Worm (Caenorhabditis elegans) whole organism, late embryonic: Measurements from ENCODE around the gene vit-6.

Source experiments
- C38D4.7 ChIP-seq: fragments of 200-800 bp; sonication (Bioruptor generic); optimal IDR thresholded peaks from 2 replicates; lab custom pipeline; 2018; ENCODE audit warnings: mild to moderate bottlenecking, missing genetic modification characterization, moderate library complexity, missing compliant biosample characterization
- F13H6.1 ChIP-seq: sonication (generic microtip); optimal IDR thresholded peaks from 2 replicates; lab custom pipeline; 2016; ENCODE audit warnings: missing genetic modification characterization, missing compliant biosample characterization
- K09A11.1 ChIP-seq: sonication (generic microtip); optimal IDR thresholded peaks from 2 replicates; lab custom pipeline; 2017; ENCODE audit warnings: antibody characterized with exemption, mild to moderate bottlenecking, missing genetic modification characterization, missing compliant biosample characterization; ENCODE audit not compliant: insufficient read depth
- Y22D7AL.16 ChIP-seq: sonication (generic microtip); optimal IDR thresholded peaks from 2 replicates; lab custom pipeline; 2016; ENCODE audit warnings: missing genetic modification characterization, missing compliant biosample characterization
- ahr-1 ChIP-seq: sonication (generic microtip); optimal IDR thresholded peaks from 2 replicates; lab custom pipeline; 2016; ENCODE audit warnings: missing genetic modification characterization, missing compliant biosample characterization
- ceh-14 ChIP-seq: sonication (generic microtip); optimal IDR thresholded peaks from 2 replicates; lab custom pipeline; 2016; ENCODE audit warnings: missing genotype, missing genetic modification characterization, missing compliant biosample characterization
- ceh-19 ChIP-seq: fragments of 200-800 bp; sonication (Bioruptor generic); optimal IDR thresholded peaks from 2 replicates; lab custom pipeline; 2018; ENCODE audit warnings: mild to moderate bottlenecking, missing genetic modification characterization, missing compliant biosample characterization
- ceh-2 ChIP-seq: sonication (generic microtip); optimal IDR thresholded peaks from 2 replicates; lab custom pipeline; 2016; ENCODE audit warnings: missing genotype, missing genetic modification characterization, missing compliant biosample characterization
- ceh-24 ChIP-seq: sonication (generic microtip); optimal IDR thresholded peaks from 2 replicates; lab custom pipeline; 2016; ENCODE audit warnings: mild to moderate bottlenecking, missing genetic modification characterization, missing compliant biosample characterization
- ceh-30 ChIP-seq: fragments of 150-350 bp; optimal IDR thresholded peaks from 2 replicates; lab custom pipeline; 2014; ENCODE audit warnings: missing biosample characterization, missing genetic modification characterization
- ceh-31 ChIP-seq: sonication (generic microtip); optimal IDR thresholded peaks from 2 replicates; lab custom pipeline; 2016; ENCODE audit warnings: missing genetic modification characterization, missing compliant biosample characterization
- ceh-34 ChIP-seq: sonication (generic microtip); optimal IDR thresholded peaks from 2 replicates; lab custom pipeline; 2016; ENCODE audit warnings: mild to moderate bottlenecking, missing genetic modification characterization, missing compliant biosample characterization
- ceh-6 ChIP-seq: fragments of 200-800 bp; sonication (Bioruptor generic); optimal IDR thresholded peaks from 2 replicates; lab custom pipeline; 2018; ENCODE audit warnings: mild to moderate bottlenecking, missing genetic modification characterization, missing compliant biosample characterization
- ceh-9 ChIP-seq: sonication (generic microtip); optimal IDR thresholded peaks from 2 replicates; lab custom pipeline; 2016; ENCODE audit warnings: mild to moderate bottlenecking, missing genetic modification characterization, inconsistent platforms, missing compliant biosample characterization
- che-1 ChIP-seq: sonication (generic microtip); optimal IDR thresholded peaks from 2 replicates; lab custom pipeline; 2016; ENCODE audit warnings: mild to moderate bottlenecking, missing genetic modification characterization, missing compliant biosample characterization
- dmd-4 ChIP-seq: sonication (generic microtip); optimal IDR thresholded peaks from 2 replicates; lab custom pipeline; 2016; ENCODE audit warnings: borderline replicate concordance, missing genetic modification characterization, missing compliant biosample characterization
- eyg-1 ChIP-seq: sonication (generic microtip); optimal IDR thresholded peaks from 2 replicates; lab custom pipeline; 2016; ENCODE audit warnings: missing genotype, missing genetic modification characterization, missing compliant biosample characterization
- fkh-10 ChIP-seq: fragments of 150-350 bp; optimal IDR thresholded peaks from 2 replicates; lab custom pipeline; 2014; ENCODE audit warnings: missing biosample characterization, missing genetic modification reagents, missing genetic modification characterization
- gmeb-2 ChIP-seq: sonication (generic microtip); optimal IDR thresholded peaks from 2 replicates; lab custom pipeline; 2016; ENCODE audit warnings: missing genetic modification characterization, inconsistent platforms, missing compliant biosample characterization
- hlh-6 ChIP-seq: sonication (generic microtip); optimal IDR thresholded peaks from 2 replicates; lab custom pipeline; 2016; ENCODE audit warnings: missing genotype, missing genetic modification characterization, missing compliant biosample characterization
- hlh-8 ChIP-seq: sonication (generic microtip); optimal IDR thresholded peaks from 2 replicates; lab custom pipeline; 2016; ENCODE audit warnings: missing genotype, missing genetic modification characterization, missing compliant biosample characterization
- lim-6 ChIP-seq: sonication (generic microtip); optimal IDR thresholded peaks from 2 replicates; lab custom pipeline; 2016; ENCODE audit warnings: missing genetic modification characterization, missing compliant biosample characterization
- madf-2 ChIP-seq: sonication (generic microtip); optimal IDR thresholded peaks from 2 replicates; lab custom pipeline; 2017; ENCODE audit warnings: missing genetic modification characterization, missing compliant biosample characterization
- mec-3 ChIP-seq: sonication (generic microtip); optimal IDR thresholded peaks from 2 replicates; lab custom pipeline; 2016; ENCODE audit warnings: borderline replicate concordance, missing genetic modification characterization, missing compliant biosample characterization
- nfya-1 ChIP-seq: sonication (generic microtip); optimal IDR thresholded peaks from 2 replicates; lab custom pipeline; 2017; ENCODE audit warnings: missing genetic modification characterization, mild to moderate bottlenecking, missing compliant biosample characterization, antibody characterized with exemption, moderate library complexity
- nhr-11 ChIP-seq: fragments of 150-350 bp; optimal IDR thresholded peaks from 2 replicates; lab custom pipeline; 2014; ENCODE audit warnings: missing biosample characterization, missing genetic modification characterization
- nhr-232 ChIP-seq: sonication (generic microtip); optimal IDR thresholded peaks from 2 replicates; lab custom pipeline; 2016; ENCODE audit warnings: missing genetic modification characterization, missing compliant biosample characterization
- odd-2 ChIP-seq: sonication (generic microtip); optimal IDR thresholded peaks from 2 replicates; lab custom pipeline; 2017; ENCODE audit warnings: antibody characterized with exemption, mild to moderate bottlenecking, missing genetic modification characterization, missing compliant biosample characterization
- pha-2 ChIP-seq: sonication (generic microtip); optimal IDR thresholded peaks from 2 replicates; lab custom pipeline; 2017; ENCODE audit warnings: mild to moderate bottlenecking, missing genetic modification characterization, missing compliant biosample characterization
- pha-4 ChIP-seq: fragments of 150-350 bp; optimal IDR thresholded peaks from 2 replicates; lab custom pipeline; 2018; ENCODE audit warnings: missing biosample characterization, missing genetic modification reagents, missing genetic modification characterization
- rnt-1 ChIP-seq: sonication (generic microtip); optimal IDR thresholded peaks from 2 replicates; lab custom pipeline; 2016; ENCODE audit warnings: missing genetic modification characterization, missing compliant biosample characterization
- sox-4 ChIP-seq: sonication (generic microtip); optimal IDR thresholded peaks from 2 replicates; lab custom pipeline; 2017; ENCODE audit warnings: mild to moderate bottlenecking, missing genetic modification characterization, inconsistent platforms, missing compliant biosample characterization
- unc-3 ChIP-seq, 2 experiments: fragments of 200-800 bp in 1 of 2; sonication (Bioruptor generic) in 1 of 2; sonication (generic microtip) in 1 of 2; conservative IDR thresholded peaks in 1 of 2; optimal IDR thresholded peaks in 1 of 2; 2 replicates each; pipeline versions ENCODE4 v1.3.6 to Lab custom; 2016 to 2022; ENCODE audit warnings: missing compliant biosample characterization in 2 of 2, missing genetic modification characterization in 2 of 2, missing genetic modification reagents in 1 of 2
- unc-55 ChIP-seq: sonication (generic microtip); optimal IDR thresholded peaks from 2 replicates; lab custom pipeline; 2017; ENCODE audit warnings: missing biosample characterization, missing genetic modification reagents, missing genetic modification characterization
- unc-86 ChIP-seq: sonication (generic microtip); optimal IDR thresholded peaks from 2 replicates; lab custom pipeline; 2016; ENCODE audit warnings: missing genetic modification characterization, missing compliant biosample characterization

vit-6 gene

DNA sequence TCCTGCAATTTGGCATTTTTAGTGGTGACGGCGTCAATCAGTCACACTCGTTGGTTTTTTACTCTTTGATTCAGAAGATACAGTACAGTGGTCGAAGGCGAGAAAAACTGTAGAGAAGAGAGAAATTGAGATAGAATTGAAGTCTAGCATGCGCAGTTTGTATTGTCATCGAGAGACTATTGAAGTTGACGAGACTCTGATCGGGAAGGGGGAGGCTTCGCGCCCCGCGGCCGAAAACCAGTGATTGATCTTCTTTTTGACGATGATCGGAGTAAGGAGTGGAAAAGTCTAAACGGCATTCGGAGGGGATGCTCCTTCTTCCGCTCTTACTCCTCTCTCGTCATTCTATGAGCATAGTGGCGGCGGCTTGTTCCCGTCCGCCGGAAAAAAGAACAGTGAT lies 41.0 kb downstream of the vit-6 start:
- TF ChIP-seq hlh-6 = no peak
- no peak for TF ChIP-seq fkh-10
- TF ChIP-seq lim-6 (tag; lab: Kevin White, UChicago) = no peak
- TF ChIP-seq rnt-1 (tag; lab: Kevin White, UChicago) = no peak
- no peak for TF ChIP-seq ceh-34
- TF ChIP-seq F13H6.1 (tag; lab: Kevin White, UChicago) = no peak
- TF ChIP-seq che-1 (tag; lab: Kevin White, UChicago) = no peak
- no peak for TF ChIP-seq pha-4
- TF ChIP-seq K09A11.1 (tag; lab: Kevin White, UChicago) = no peak
- TF ChIP-seq unc-55 (GFP tag; lab: Kevin White, UChicago) = no peak
- no peak for TF ChIP-seq ceh-14 (tag; lab: Kevin White, UChicago)

DNA sequence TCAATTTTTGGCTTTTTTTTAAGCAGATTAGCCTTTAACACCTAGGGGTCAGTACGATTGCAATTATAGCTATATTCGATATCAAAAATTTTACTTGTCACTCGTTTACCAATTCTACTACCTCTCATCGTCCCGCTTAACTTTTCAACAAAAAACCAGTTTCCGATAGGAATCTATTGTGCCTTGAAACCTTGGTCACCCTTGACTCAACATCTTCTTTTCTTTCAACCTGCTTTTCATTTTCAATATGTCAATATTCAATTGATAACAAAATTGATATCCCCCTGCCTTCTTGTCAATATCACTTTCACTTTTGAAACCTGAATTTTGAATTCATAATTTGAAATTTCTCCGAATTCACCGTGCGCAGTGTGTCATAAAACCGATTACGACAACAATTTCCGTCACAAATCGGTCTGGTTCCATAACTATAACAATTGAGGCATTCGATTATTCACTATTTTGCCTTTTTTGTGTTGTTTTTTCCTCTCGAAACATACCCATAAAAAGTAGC lies 41.7 kb downstream of the vit-6 start:
- TF ChIP-seq ceh-9 (tag; lab: Kevin White, UChicago) (no peak), eyg-1 (tag; lab: Kevin White, UChicago) (no peak), madf-2 (tag; lab: Kevin White, UChicago) (no peak)

DNA sequence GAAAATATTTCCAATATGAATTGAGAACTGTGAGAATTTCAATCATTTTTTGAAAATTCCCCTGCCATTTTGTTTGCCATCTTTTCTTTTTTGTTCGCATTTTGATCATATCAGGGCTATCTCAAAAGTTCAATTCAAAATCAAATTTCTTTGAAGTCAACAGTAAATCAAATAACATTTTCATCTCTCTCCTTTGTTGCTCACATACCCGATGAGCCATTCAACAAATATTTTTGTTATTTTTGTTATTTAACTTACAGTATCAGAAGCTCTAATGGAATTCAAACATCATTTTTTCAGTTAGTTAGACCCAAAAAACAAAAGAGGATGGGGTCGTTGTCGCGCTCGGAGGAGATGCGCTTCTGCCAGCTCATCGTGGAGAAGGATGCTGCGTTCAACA lies 42.7 kb downstream of the vit-6 start, which contains the start of gene vha-5:
Gene vha-5, plus strand, starts transcription at position 301 of the 400 bp plus-strand sequence.
- no peak for TF ChIP-seq gmeb-2 (tag; lab: Kevin White, UChicago)
- TF ChIP-seq pha-4 = no peak
- no peak for TF ChIP-seq pha-2 (tag; lab: Kevin White, UChicago)
- TF ChIP-seq ceh-2 (tag; lab: Kevin White, UChicago) = no peak
- no peak for TF ChIP-seq Y22D7AL.16 (tag; lab: Kevin White, UChicago)
- no peak for TF ChIP-seq eyg-1 (tag; lab: Kevin White, UChicago)
- TF ChIP-seq hlh-8 = no peak
- no peak for TF ChIP-seq lim-6 (tag; lab: Kevin White, UChicago)
- TF ChIP-seq unc-86 (tag; lab: Kevin White, UChicago) = no peak
- no peak for TF ChIP-seq che-1 (tag; lab: Kevin White, UChicago)
- no peak for TF ChIP-seq ceh-19 (GFP tag; lab: Kevin White, UChicago)
- TF ChIP-seq ceh-30 = no peak
- no peak for TF ChIP-seq unc-3 (GFP tag; conservative IDR thresholded peaks at IDR 0.05; lab: Robert Waterston, UW)
- no peak for TF ChIP-seq unc-3 (tag; optimal IDR thresholded peaks at IDR 0.05; lab: Kevin White, UChicago)
- no peak for TF ChIP-seq ceh-24 (tag; lab: Kevin White, UChicago)
- no peak for TF ChIP-seq K09A11.1 (tag; lab: Kevin White, UChicago)
- TF ChIP-seq ceh-34 = no peak
- TF ChIP-seq ceh-31 (tag; lab: Kevin White, UChicago) = no peak
- no peak for TF ChIP-seq ceh-6 (GFP tag; lab: Kevin White, UChicago)
- no peak for TF ChIP-seq unc-55 (GFP tag; lab: Kevin White, UChicago)

DNA sequence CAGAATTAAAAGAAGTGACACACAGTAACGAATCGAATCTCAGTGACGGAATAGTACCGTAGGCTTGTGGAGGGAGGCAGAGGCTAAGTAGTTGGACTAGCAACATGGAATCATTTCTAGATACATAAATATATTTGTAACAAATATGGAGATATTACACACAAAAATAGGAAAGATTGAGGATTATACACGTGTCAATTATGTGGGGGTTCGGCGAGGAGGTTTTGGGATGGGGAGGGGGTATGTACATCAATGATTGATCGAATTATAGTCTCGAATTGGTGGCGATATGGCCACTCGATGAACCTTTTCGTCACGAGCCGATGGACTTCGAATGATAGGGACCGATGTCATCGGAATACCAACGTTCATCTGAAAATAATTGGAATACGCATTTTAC lies 46.5 kb downstream of the vit-6 start:
- TF ChIP-seq nhr-232 (tag; lab: Kevin White, UChicago) (no peak), nhr-11 (tag; lab: Kevin White, UChicago) (no peak)

DNA sequence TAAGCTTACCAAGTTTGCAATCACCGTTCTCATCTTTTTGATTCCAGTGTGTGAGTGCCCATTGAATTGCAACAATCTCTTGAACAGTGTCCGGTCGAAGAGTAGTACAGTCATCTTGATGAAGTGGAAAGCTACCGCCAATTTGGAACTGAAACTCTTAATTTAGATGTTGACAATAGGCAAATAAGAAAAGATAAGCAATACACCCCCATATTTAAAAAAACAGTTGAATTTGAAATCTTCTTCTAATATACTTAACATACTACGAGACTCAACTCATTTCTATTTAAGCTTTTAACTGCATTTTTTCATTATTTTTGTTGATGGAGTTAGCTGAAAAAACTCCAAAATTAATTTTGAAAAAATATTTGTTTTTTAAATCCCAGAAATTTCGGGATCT lies 51.1 kb downstream of the vit-6 start:
- TF ChIP-seq F13H6.1 (tag; lab: Kevin White, UChicago) (no peak), hlh-6 (no peak), sox-4 (tag; lab: Kevin White, UChicago) (no peak), odd-2 (tag; lab: Kevin White, UChicago) (no peak), nfya-1 (tag; lab: Kevin White, UChicago) (no peak), dmd-4 (tag; lab: Kevin White, UChicago) (no peak), ceh-2 (tag; lab: Kevin White, UChicago) (no peak), C38D4.7 (GFP tag; lab: Kevin White, UChicago) (no peak), ahr-1 (tag; lab: Kevin White, UChicago) (no peak), mec-3 (no peak)
